Fruit fly (Drosophila melanogaster) whole organism, prepupa: ENCODE results near the gene CG42828.
A peak's percentile ranks its signal among the peaks of the same experiment; 100 is the strongest.

Experiments
- CG10631 ChIP-seq: fragments of 200-800 bp; sonication (Bioruptor generic); optimal IDR thresholded peaks from 2 replicates; lab custom pipeline; 2016; ENCODE audit warnings: missing biosample characterization, missing genetic modification characterization
- CG10669 ChIP-seq: fragments of 200-800 bp; sonication (Bioruptor generic); optimal IDR thresholded peaks from 3 replicates; lab custom pipeline; 2018; ENCODE audit warnings: missing biosample characterization, mild to moderate bottlenecking, missing genetic modification characterization, moderate library complexity
- CG11294 ChIP-seq: fragments of 200-800 bp; sonication (Bioruptor generic); IDR thresholded peaks from 2 replicates; pipeline ENCODE4 v1.3.6; 2022; ENCODE audit warnings: missing biosample characterization, missing genetic modification characterization
- CG11902 ChIP-seq: fragments of 200-800 bp; sonication (Bioruptor generic); optimal IDR thresholded peaks from 3 replicates; lab custom pipeline; 2016; ENCODE audit warnings: missing biosample characterization, missing genetic modification characterization
- CG15336 ChIP-seq: fragments of 200-800 bp; sonication (Bioruptor generic); IDR thresholded peaks from 2 replicates; pipeline ENCODE4 v1.3.6; 2022; ENCODE audit warnings: missing biosample characterization, missing genetic modification characterization
- CG1621 ChIP-seq: fragments of 200-800 bp; sonication (Bioruptor generic); optimal IDR thresholded peaks from 3 replicates; lab custom pipeline; 2018; ENCODE audit warnings: missing biosample characterization, mild to moderate bottlenecking, missing genetic modification characterization
- CG3032 ChIP-seq: fragments of 200-800 bp; optimal IDR thresholded peaks from 2 replicates; lab custom pipeline; 2019; ENCODE audit warnings: missing biosample characterization, mild to moderate bottlenecking, missing genetic modification characterization, moderate library complexity
- CG31627 ChIP-seq: fragments of 200-800 bp; sonication (Bioruptor generic); optimal IDR thresholded peaks from 3 replicates; lab custom pipeline; 2016; ENCODE audit warnings: missing biosample characterization, missing genetic modification characterization
- CG32006 ChIP-seq: fragments of 200-800 bp; sonication (Bioruptor generic); optimal IDR thresholded peaks from 3 replicates; lab custom pipeline; 2017; ENCODE audit warnings: missing biosample characterization, mild to moderate bottlenecking, missing genetic modification characterization
- CG34406 ChIP-seq: fragments of 200-800 bp; sonication (Bioruptor generic); optimal IDR thresholded peaks from 3 replicates; lab custom pipeline; 2016; ENCODE audit warnings: missing biosample characterization, missing genetic modification characterization
- CG3919 ChIP-seq: fragments of 200-800 bp; sonication (Bioruptor generic); optimal IDR thresholded peaks from 3 replicates; lab custom pipeline; 2016; ENCODE audit warnings: missing biosample characterization, missing genetic modification characterization
- CG6163 ChIP-seq: fragments of 200-800 bp; sonication (Bioruptor generic); IDR thresholded peaks from 3 replicates; pipeline ENCODE4 v1.3.6; 2022; ENCODE audit warnings: missing biosample characterization, missing genetic modification characterization
- CG6792 ChIP-seq: fragments of 200-800 bp; sonication (Bioruptor generic); optimal IDR thresholded peaks from 3 replicates; lab custom pipeline; 2016; ENCODE audit warnings: missing biosample characterization, missing genetic modification characterization
- CG6808 ChIP-seq: fragments of 200-800 bp; sonication (Bioruptor generic); optimal IDR thresholded peaks from 3 replicates; lab custom pipeline; 2017; ENCODE audit warnings: missing biosample characterization, missing genetic modification characterization, mild to moderate bottlenecking, moderate library complexity, missing genetic modification reagents
- CG7368 ChIP-seq: fragments of 200-800 bp; sonication (Bioruptor generic); optimal IDR thresholded peaks from 3 replicates; lab custom pipeline; 2016; ENCODE audit warnings: missing biosample characterization, missing genetic modification characterization
- CG8632 ChIP-seq: fragments of 200-800 bp; sonication (Bioruptor generic); optimal IDR thresholded peaks from 3 replicates; lab custom pipeline; 2016; ENCODE audit warnings: missing biosample characterization, missing genetic modification characterization
- Eip78C ChIP-seq: fragments of 200-800 bp; sonication (Bioruptor generic); peaks from one replicate; lab custom pipeline; 2016; ENCODE audit warnings: missing biosample characterization, missing genetic modification characterization
- Ets21C ChIP-seq: fragments of 200-800 bp; sonication (Bioruptor generic); optimal IDR thresholded peaks from 3 replicates; lab custom pipeline; 2016; ENCODE audit warnings: missing biosample characterization, missing genetic modification characterization
- Ets96B ChIP-seq: fragments of 200-800 bp; optimal IDR thresholded peaks from 2 replicates; lab custom pipeline; 2019; ENCODE audit warnings: missing biosample characterization, mild to moderate bottlenecking, missing genetic modification characterization, moderate library complexity
- Gug ChIP-seq: fragments of 200-800 bp; sonication (Bioruptor generic); IDR thresholded peaks from 2 replicates; pipeline ENCODE4 v1.3.6; 2022; ENCODE audit warnings: missing biosample characterization, missing genetic modification characterization
- Hr38 ChIP-seq: sonication (Bioruptor generic); optimal IDR thresholded peaks from 2 replicates; lab custom pipeline; 2016; ENCODE audit warnings: missing biosample characterization, missing genetic modification characterization
- Hr39 ChIP-seq: fragments of 200-800 bp; sonication (Bioruptor generic); optimal IDR thresholded peaks from 2 replicates; lab custom pipeline; 2016; ENCODE audit warnings: missing biosample characterization, missing genetic modification characterization
- Hr4 ChIP-seq: fragments of 200-800 bp; sonication (Bioruptor generic); optimal IDR thresholded peaks from 3 replicates; lab custom pipeline; 2016; ENCODE audit warnings: missing biosample characterization, missing genetic modification characterization
- Met ChIP-seq: fragments of 200-800 bp; sonication (Bioruptor generic); optimal IDR thresholded peaks from 3 replicates; lab custom pipeline; 2016; ENCODE audit warnings: missing biosample characterization, missing genetic modification characterization
- OdsH ChIP-seq: fragments of 200-800 bp; sonication (Bioruptor generic); optimal IDR thresholded peaks from 3 replicates; lab custom pipeline; 2016; ENCODE audit warnings: missing biosample characterization, missing genetic modification characterization
- Smox ChIP-seq: fragments of 200-800 bp; sonication (Bioruptor generic); optimal IDR thresholded peaks from 3 replicates; lab custom pipeline; 2016; ENCODE audit warnings: missing biosample characterization, missing genetic modification characterization
- Sox102F ChIP-seq: fragments of 200-800 bp; sonication (Bioruptor generic); optimal IDR thresholded peaks from 2 replicates; lab custom pipeline; 2016; ENCODE audit warnings: missing biosample characterization, mild to moderate bottlenecking, missing genetic modification characterization
- Sox15 ChIP-seq: fragments of 200-800 bp; sonication (Bioruptor generic); optimal IDR thresholded peaks from 3 replicates; lab custom pipeline; 2016; ENCODE audit warnings: missing biosample characterization, missing genetic modification characterization
- achi ChIP-seq: fragments of 200-800 bp; sonication (Bioruptor generic); optimal IDR thresholded peaks from 3 replicates; lab custom pipeline; 2016; ENCODE audit warnings: missing biosample characterization, missing genetic modification characterization
- cyc ChIP-seq: fragments of 200-800 bp; sonication (Bioruptor generic); optimal IDR thresholded peaks from 3 replicates; lab custom pipeline; 2016; ENCODE audit warnings: missing biosample characterization, missing genetic modification characterization
- dsx ChIP-seq: fragments of 200-800 bp; optimal IDR thresholded peaks from 3 replicates; lab custom pipeline; 2019; ENCODE audit warnings: missing biosample characterization, mild to moderate bottlenecking, missing genetic modification characterization, moderate library complexity; ENCODE audit not compliant: poor library complexity, severe bottlenecking
- eg ChIP-seq: fragments of 200-800 bp; sonication (Bioruptor generic); IDR thresholded peaks from 3 replicates; pipeline ENCODE4 v1.3.6; 2022; ENCODE audit warnings: missing biosample characterization, missing genetic modification characterization
- esn ChIP-seq: fragments of 200-800 bp; sonication (Bioruptor generic); optimal IDR thresholded peaks from 2 replicates; lab custom pipeline; 2016; ENCODE audit warnings: missing biosample characterization, mild to moderate bottlenecking, missing genetic modification characterization, moderate library complexity
- fd59A ChIP-seq: fragments of 200-800 bp; sonication (Bioruptor generic); optimal IDR thresholded peaks from 2 replicates; lab custom pipeline; 2017; ENCODE audit warnings: missing biosample characterization, mild to moderate bottlenecking, missing genetic modification characterization, missing genetic modification reagents
- fkh ChIP-seq: fragments of 200-800 bp; sonication (Bioruptor generic); optimal IDR thresholded peaks from 3 replicates; lab custom pipeline; 2017; ENCODE audit warnings: missing biosample characterization, mild to moderate bottlenecking, missing genetic modification characterization, moderate library complexity
- lz ChIP-seq: fragments of 200-800 bp; sonication (Bioruptor generic); optimal IDR thresholded peaks from 3 replicates; lab custom pipeline; 2016; ENCODE audit warnings: missing biosample characterization, missing genetic modification characterization
- pdm3 ChIP-seq: fragments of 200-800 bp; sonication (Bioruptor generic); optimal IDR thresholded peaks from 3 replicates; lab custom pipeline; 2016; ENCODE audit warnings: missing biosample characterization, missing genetic modification characterization
- spab ChIP-seq: fragments of 200-800 bp; sonication (Bioruptor generic); optimal IDR thresholded peaks from 2 replicates; lab custom pipeline; 2017; ENCODE audit warnings: missing biosample characterization, mild to moderate bottlenecking, missing genetic modification characterization, missing genetic modification reagents
- ss ChIP-seq, 2 experiments: fragments of 200-800 bp; sonication (Bioruptor generic); optimal IDR thresholded peaks; 2 replicates in 1 of 2; 3 replicates in 1 of 2; lab custom pipeline; 2017 to 2018; ENCODE audit warnings: mild to moderate bottlenecking in 2 of 2, missing biosample characterization in 2 of 2, missing genetic modification characterization in 2 of 2, moderate library complexity in 1 of 2
- svp ChIP-seq: fragments of 200-800 bp; sonication (Bioruptor generic); peaks from one replicate; lab custom pipeline; 2016; ENCODE audit warnings: missing biosample characterization, missing genetic modification characterization
- topi ChIP-seq: fragments of 200-800 bp; sonication (Bioruptor generic); optimal IDR thresholded peaks from 3 replicates; lab custom pipeline; 2016; ENCODE audit warnings: missing biosample characterization, missing genetic modification characterization
- vri ChIP-seq: fragments of 200-800 bp; sonication (Bioruptor generic); optimal IDR thresholded peaks from 3 replicates; lab custom pipeline; 2016; ENCODE audit warnings: missing biosample characterization, mild to moderate bottlenecking, missing genetic modification characterization

Gene CG42828

DNA sequence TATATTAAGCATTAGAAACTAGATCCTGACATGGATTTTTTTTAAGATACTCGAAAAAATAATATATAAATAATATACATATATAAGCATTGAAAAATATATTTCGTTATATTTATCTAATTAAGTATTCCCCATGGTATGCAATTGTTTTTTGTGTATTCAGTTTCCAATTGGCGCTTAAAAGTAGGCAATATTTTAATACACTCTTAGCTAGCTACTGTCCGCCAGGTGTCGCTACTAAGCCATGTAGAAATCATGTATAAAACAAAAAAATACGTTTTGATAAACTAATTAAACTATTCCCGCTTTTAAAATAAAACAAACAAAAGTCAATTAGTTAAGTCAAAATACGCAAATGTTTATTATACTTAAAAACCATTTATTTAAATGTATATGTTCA lies 42.2 kb upstream of the CG42828 start (continued):
- TF ChIP-seq Ets96B (peak; percentile 11), eg (GFP tag; lab: Robert Waterston, UW) (no peak), CG7368 (no peak), Hr4 (peak; percentile 40), Sox102F (GFP tag; lab: Kevin White, UChicago) (peak; percentile 7)

DNA sequence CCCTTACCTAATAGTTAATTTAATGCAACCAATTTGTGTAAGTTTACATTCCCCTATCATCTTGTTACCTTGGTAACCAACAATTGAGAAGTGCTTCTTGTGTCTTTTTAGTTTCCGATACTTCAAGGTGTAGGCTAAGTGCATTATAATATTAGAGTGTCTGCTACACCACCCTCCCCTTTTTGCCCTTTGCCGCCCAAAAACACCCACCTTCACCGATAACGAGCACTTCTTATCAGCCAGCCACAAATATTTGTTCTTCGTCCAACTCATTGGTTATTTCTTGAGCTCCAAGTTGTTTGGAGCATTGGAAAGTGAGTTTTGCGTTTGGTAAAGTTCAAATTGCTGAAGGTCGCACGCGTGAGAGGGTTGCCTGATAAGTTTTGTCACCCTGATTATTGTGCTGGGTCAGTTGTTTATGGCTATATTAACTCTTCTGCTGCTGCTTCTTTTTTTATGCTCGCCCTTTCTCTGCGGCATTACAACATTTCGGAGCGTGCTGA lies 41.6 kb upstream of the CG42828 start:
- TF ChIP-seq Met (GFP tag; lab: Kevin White, UChicago), result no peak
- no peak for TF ChIP-seq Hr38 (GFP tag; lab: Kevin White, UChicago)
- no peak for TF ChIP-seq CG15336 (GFP tag; lab: Robert Waterston, UW)
- TF ChIP-seq fkh, result peak; percentile 61
- TF ChIP-seq spab (GFP tag; lab: Kevin White, UChicago), result no peak
- TF ChIP-seq Ets96B, result no peak
- no peak for TF ChIP-seq pdm3 (GFP tag; lab: Kevin White, UChicago)
- no peak for TF ChIP-seq cyc (GFP tag; lab: Kevin White, UChicago)
- TF ChIP-seq CG11294 (GFP tag; lab: Robert Waterston, UW), result no peak
- TF ChIP-seq fd59A (GFP tag; lab: Kevin White, UChicago), result no peak
- no peak for TF ChIP-seq CG10631 (GFP tag; lab: Kevin White, UChicago)
- no peak for TF ChIP-seq lz (GFP tag; lab: Kevin White, UChicago)
- peak; percentile 53 for TF ChIP-seq vri (GFP tag; lab: Kevin White, UChicago)
- no peak for TF ChIP-seq eg (GFP tag; lab: Robert Waterston, UW)

DNA sequence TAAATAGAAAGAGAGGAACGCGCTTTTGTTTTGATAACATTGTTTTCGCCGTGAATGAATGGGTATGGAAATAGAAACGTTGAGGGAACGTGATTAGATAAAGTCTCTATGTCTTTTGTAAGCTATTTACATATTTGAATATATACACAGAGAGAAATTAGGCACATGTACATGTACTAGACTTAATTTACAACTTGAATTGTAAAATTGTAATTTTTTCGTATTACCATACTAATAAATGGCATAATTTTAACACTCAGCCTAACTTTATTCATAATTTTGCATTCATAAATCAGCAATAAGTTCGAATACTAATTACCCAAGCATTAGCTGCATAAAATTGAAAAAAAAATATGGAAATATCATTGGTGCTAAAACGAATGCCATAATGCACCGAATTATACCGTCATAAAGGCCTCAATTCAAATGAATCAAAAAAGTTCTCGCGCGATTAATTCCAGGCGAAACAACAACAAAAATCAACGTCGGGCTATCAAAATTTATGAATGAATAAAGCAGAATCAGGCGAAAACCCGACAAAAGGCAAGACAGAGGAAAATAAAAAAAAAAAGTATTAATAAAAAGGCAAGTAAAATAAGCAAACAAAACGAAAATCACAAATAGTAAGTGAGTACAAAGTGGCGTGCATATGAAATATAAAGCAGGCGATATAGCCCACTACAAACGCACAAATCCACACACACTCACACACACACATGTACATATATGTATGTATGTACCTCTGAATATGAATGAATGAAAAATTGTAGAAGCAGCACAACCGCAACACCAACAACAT lies 40.8 kb upstream of the CG42828 start:
- TF ChIP-seq ss (GFP tag; optimal IDR thresholded peaks at IDR 0.05; lab: Kevin White, UChicago) (peak; percentile 4 to 32), Eip78C (peak; percentile 39), CG3032 (peak; percentile 22), CG8632 (GFP tag; lab: Kevin White, UChicago) (no peak), Gug (GFP tag; lab: Robert Waterston, UW) (no peak), CG10669 (GFP tag; lab: Kevin White, UChicago) (peak; percentile 10), dsx (GFP tag; lab: Kevin White, UChicago) (peak; percentile 46), CG31627 (GFP tag; lab: Kevin White, UChicago) (peak; percentile 2), Ets96B (peak; percentile 10), esn (GFP tag; lab: Kevin White, UChicago) (peak; percentile 17), Smox (peak; percentile 2), Hr39 (peak; percentile 21), topi (GFP tag; lab: Kevin White, UChicago) (no peak), CG15336 (GFP tag; lab: Robert Waterston, UW) (0 out of 2 replicates have a peak, but pooled peaks have one; percentile 12), CG34406 (no peak)
- TF ChIP-seq, all 60 proteins: peak for 11

DNA sequence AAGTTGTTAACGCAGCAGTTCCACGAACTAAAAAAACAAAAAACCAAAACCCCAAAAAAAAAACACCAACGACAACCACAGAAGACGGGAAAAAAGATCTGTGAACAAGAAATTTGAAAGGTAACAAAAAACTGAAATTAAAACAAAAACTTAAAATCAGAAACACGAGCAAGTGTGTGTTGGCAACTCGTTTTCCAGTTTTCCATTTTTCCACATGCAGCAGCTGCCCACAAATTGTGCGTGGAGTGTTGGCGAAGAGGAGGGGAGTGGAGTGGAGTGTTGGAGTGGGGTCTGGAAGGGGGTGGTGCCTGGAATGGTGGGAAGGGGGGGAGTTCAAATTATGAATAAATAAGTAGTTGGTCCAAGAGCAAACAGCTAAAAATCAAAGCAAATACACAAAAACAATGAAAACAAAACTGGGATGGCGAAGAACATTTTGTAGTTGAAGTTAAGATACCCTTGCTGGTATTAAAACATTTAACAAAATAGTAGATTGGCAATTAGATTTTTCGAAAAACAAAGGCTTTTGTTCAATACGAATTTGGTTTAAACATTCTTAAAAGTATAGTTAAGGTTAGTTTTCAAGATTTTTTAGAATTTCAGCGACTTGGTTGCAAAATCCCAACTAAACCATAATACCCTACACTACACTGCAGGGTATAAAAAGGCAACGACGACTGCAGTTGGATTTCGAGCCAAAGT lies 40.0 kb upstream of the CG42828 start:
- TF ChIP-seq CG6808 (GFP tag; lab: Kevin White, UChicago), result no peak
- TF ChIP-seq fd59A (GFP tag; lab: Kevin White, UChicago), result no peak
- peak; percentile 50 for TF ChIP-seq Ets21C (GFP tag; lab: Kevin White, UChicago)
- TF ChIP-seq CG3919, result peak; percentile 46
- TF ChIP-seq Sox15, result peak; percentile 65
- TF ChIP-seq dsx (GFP tag; lab: Kevin White, UChicago), result no peak
- TF ChIP-seq OdsH (GFP tag; lab: Kevin White, UChicago), result peak; percentile 65
- TF ChIP-seq CG11902 (GFP tag; lab: Kevin White, UChicago), result peak; percentile 30
- peak; percentile 88 for TF ChIP-seq svp (GFP tag; lab: Kevin White, UChicago)
- TF ChIP-seq eg (GFP tag; lab: Robert Waterston, UW), result peak; percentile 46; the same call in 1 of the 3 replicates
- TF ChIP-seq CG32006 (GFP tag; lab: Kevin White, UChicago), result peak; percentile 59
- peak; percentile 34 for TF ChIP-seq CG6792 (GFP tag; lab: Kevin White, UChicago)
- TF ChIP-seq CG3032, result peak; percentile 46
- no peak for TF ChIP-seq ss (GFP tag; optimal IDR thresholded peaks at IDR 0.05; lab: Kevin White, UChicago)
- 0 out of 3 replicates have a peak, but pooled peaks have one; percentile 32 for TF ChIP-seq CG6163 (GFP tag; lab: Robert Waterston, UW)
- TF ChIP-seq vri (GFP tag; lab: Kevin White, UChicago), result peak; percentile 6
- TF ChIP-seq CG1621 (tag; lab: Kevin White, UChicago), result no peak
- peak; percentile 86 for TF ChIP-seq Eip78C
- no peak for TF ChIP-seq achi (GFP tag; lab: Kevin White, UChicago)
- peak; percentile 59 for TF ChIP-seq CG8632 (GFP tag; lab: Kevin White, UChicago)
- TF ChIP-seq CG10669 (GFP tag; lab: Kevin White, UChicago), result peak; percentile 14
